Worm (Caenorhabditis elegans) whole organism, mixed stage, embryonic: Measurements from ENCODE around the gene gpa-6.

ENCODE experiments used
- blmp-1 ChIP-seq: fragments of 150-350 bp; optimal IDR thresholded peaks from 2 replicates; lab custom pipeline; 2014; ENCODE audit warnings: missing biosample characterization, missing genetic modification characterization
- ces-1 ChIP-seq: fragments of 150-350 bp; optimal IDR thresholded peaks from 2 replicates; lab custom pipeline; 2014; ENCODE audit warnings: missing biosample characterization, missing genetic modification reagents, missing genetic modification characterization
- lin-13 ChIP-seq: fragments of 150-350 bp; optimal IDR thresholded peaks from 2 replicates; lab custom pipeline; 2014; ENCODE audit warnings: missing biosample characterization, missing genetic modification characterization
- lin-32 ChIP-seq: fragments of 200-800 bp; sonication (Bioruptor generic); optimal IDR thresholded peaks from 2 replicates; lab custom pipeline; 2018; ENCODE audit warnings: mild to moderate bottlenecking, missing genetic modification characterization, missing compliant biosample characterization
- lsy-2 ChIP-seq: fragments of 150-350 bp; optimal IDR thresholded peaks from 2 replicates; lab custom pipeline; 2014; ENCODE audit warnings: missing biosample characterization, missing genetic modification characterization
- nhr-237 ChIP-seq: fragments of 150-350 bp; optimal IDR thresholded peaks from 2 replicates; lab custom pipeline; 2014; ENCODE audit warnings: missing biosample characterization, missing genetic modification characterization
- pha-4 ChIP-seq: fragments of 150-350 bp; optimal IDR thresholded peaks from 2 replicates; lab custom pipeline; 2018; ENCODE audit warnings: missing biosample characterization, missing genetic modification reagents, missing genetic modification characterization
- unc-62 ChIP-seq: fragments of 150-350 bp; optimal IDR thresholded peaks from 2 replicates; lab custom pipeline; 2014; ENCODE audit warnings: missing biosample characterization, missing genetic modification reagents, missing genetic modification characterization
- ztf-11 ChIP-seq: fragments of 150-350 bp; optimal IDR thresholded peaks from 2 replicates; lab custom pipeline; 2014; ENCODE audit warnings: missing biosample characterization, missing genetic modification characterization

DNA sequence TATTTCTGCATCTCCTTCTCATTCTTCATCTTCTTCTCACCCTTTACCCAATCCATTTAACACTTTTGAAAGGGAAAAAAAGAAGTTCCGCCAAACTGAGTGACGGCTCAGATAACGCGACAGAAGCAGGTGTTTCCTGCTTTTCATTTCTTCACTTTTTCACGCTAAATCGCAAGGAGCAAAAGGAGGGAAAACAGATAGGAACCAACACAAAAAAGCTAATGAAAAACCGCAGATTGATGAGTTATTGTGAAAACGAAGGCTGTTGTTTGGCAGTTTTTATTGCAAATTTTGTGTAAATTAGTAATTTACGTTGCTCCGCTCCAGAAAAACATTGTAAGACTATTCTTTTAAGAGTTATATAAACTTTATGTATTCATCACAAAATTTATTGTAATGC is 9.3 kb downstream of the gpa-6 start:
- TF ChIP-seq lin-13 (no peak), lin-32 (GFP tag; lab: Kevin White, UChicago) (no peak), blmp-1 (tag; lab: Kevin White, UChicago) (no peak), ztf-11 (tag; lab: Kevin White, UChicago) (no peak), nhr-237 (tag; lab: Kevin White, UChicago) (no peak), lsy-2 (tag; lab: Kevin White, UChicago) (no peak), pha-4 (tag; lab: Kevin White, UChicago) (no peak), ces-1 (no peak), unc-62 (GFP tag; lab: Kevin White, UChicago) (no peak)
